Fruit fly (Drosophila melanogaster): Measurements from ENCODE around the gene CG6418.

Gene CG6418

DNA sequence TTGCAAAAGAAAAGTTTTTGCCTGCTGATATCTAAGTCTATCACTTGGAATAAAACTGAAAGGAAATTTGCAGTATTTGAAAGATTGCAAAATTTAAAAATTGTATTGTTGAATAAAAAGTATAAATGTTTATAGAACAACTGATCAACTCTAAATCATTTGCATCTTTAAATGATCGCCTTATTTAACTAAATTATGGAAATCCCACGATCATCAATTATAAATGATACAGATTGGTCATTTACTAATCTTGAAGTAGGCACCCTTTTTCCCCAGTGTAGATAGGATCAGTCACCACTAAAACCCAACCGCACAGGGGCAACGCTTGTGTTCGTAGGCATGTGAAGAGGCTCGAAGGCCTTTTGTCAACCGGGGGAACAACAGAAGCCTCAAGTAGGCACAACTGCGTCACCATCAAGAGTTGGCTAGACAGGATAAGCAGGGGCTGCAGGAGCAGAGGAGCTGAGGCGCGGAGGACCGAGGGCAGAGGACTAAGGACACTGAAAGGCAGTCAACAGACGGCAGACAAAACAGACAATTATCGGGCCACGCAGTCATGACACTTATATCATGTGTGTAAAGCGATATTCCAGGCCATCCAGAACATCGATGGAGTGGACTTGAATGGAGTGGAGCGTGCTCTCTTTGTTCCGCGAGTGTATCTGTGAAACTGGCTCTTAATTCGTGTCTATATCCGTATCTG, 30.9 kb downstream of the CG6418 start (continued):
- TF ChIP-seq CG11560 (tag; IDR thresholded peaks at IDR 0.05) (no peak), Fer3 (tag; optimal IDR thresholded peaks at IDR 0.05) (no peak), al (GFP tag; IDR thresholded peaks at IDR 0.05) (no peak), CG6765 (GFP tag; optimal IDR thresholded peaks at IDR 0.05) (no peak), MTF-1 (GFP tag; optimal IDR thresholded peaks at IDR 0.05; ENCODE audit: borderline replicate concordance) (no peak), CG5180 (GFP tag; optimal IDR thresholded peaks at IDR 0.05) (peak; percentile 16), CG2889 (GFP tag; IDR thresholded peaks at IDR 0.05) (no peak), Nf-YC (tag; optimal IDR thresholded peaks at IDR 0.05) (no peak), cas (GFP tag; IDR thresholded peaks at IDR 0.05) (no peak), CG17568 (GFP tag; optimal IDR thresholded peaks at IDR 0.05) (no peak), ind (GFP tag; optimal IDR thresholded peaks at IDR 0.05) (no peak), abd-A (tag; optimal IDR thresholded peaks at IDR 0.05) (no peak), nmo (GFP tag; optimal IDR thresholded peaks at IDR 0.05) (peak; percentile 20), CG1529 (GFP tag; optimal IDR thresholded peaks at IDR 0.05) (no peak), disco-r (GFP tag; optimal IDR thresholded peaks at IDR 0.05) (no peak), CG16813 (GFP tag; IDR thresholded peaks at IDR 0.05; ENCODE audit: partially characterized antibody) (no peak), CG11093 (GFP tag; IDR thresholded peaks at IDR 0.05) (no peak), gsb (GFP tag; IDR thresholded peaks at IDR 0.05) (no peak), CG1233 (GFP tag; optimal IDR thresholded peaks at IDR 0.05) (peak; percentile 39), ap (GFP tag; IDR thresholded peaks at IDR 0.05) (no peak), Antp (GFP tag; optimal IDR thresholded peaks at IDR 0.05) (no peak), zen2 (GFP tag; IDR thresholded peaks at IDR 0.05; ENCODE audit: partially characterized antibody) (no peak), CG1603 (tag; optimal IDR thresholded peaks at IDR 0.05) (peak; percentile 32), tll (GFP tag; optimal IDR thresholded peaks at IDR 0.05) (no peak), pb (GFP tag; optimal IDR thresholded peaks at IDR 0.05) (no peak), scrt (GFP tag; optimal IDR thresholded peaks at IDR 0.05) (no peak), Sin3A (optimal IDR thresholded peaks at IDR 0.05) (no peak), CG1792 (GFP tag; optimal IDR thresholded peaks at IDR 0.05) (no peak), CG10431 (GFP tag; optimal IDR thresholded peaks at IDR 0.05) (no peak), zen (tag; optimal IDR thresholded peaks at IDR 0.05) (peak; percentile 83), HHEX (GFP tag; optimal IDR thresholded peaks at IDR 0.05) (no peak), Poxn (GFP tag; IDR thresholded peaks at IDR 0.05) (no peak), CG7556 (GFP tag; optimal IDR thresholded peaks at IDR 0.05) (peak; percentile 54), mld (GFP tag; IDR thresholded peaks at IDR 0.05; ENCODE audit: partially characterized antibody) (no peak), usp (GFP tag; optimal IDR thresholded peaks at IDR 0.05) (no peak), CG32767 (GFP tag; IDR thresholded peaks at IDR 0.05) (no peak), CG32772 (GFP tag; IDR thresholded peaks at IDR 0.05) (no peak), Ravus (GFP tag; IDR thresholded peaks at IDR 0.05) (no peak), Neu2 (GFP tag; optimal IDR thresholded peaks at IDR 0.05; ENCODE audit: borderline replicate concordance) (peak; percentile 35), CG3281 (GFP tag; optimal IDR thresholded peaks at IDR 0.05) (no peak), Dad (GFP tag; optimal IDR thresholded peaks at IDR 0.05) (no peak), Nf-YB (GFP tag; optimal IDR thresholded peaks at IDR 0.05) (peak; percentile 13), Atf-2 (GFP tag; optimal IDR thresholded peaks at IDR 0.05) (no peak), ato (GFP tag; IDR thresholded peaks at IDR 0.05; ENCODE audit: partially characterized antibody) (no peak), CG12744 (GFP tag; optimal IDR thresholded peaks at IDR 0.05) (no peak), lilli (GFP tag; optimal IDR thresholded peaks at IDR 0.05) (peak; percentile 19), Doc3 (GFP tag; IDR thresholded peaks at IDR 0.05; ENCODE audit: partially characterized antibody) (no peak), CG32532 (GFP tag; IDR thresholded peaks at IDR 0.05) (no peak), sob (GFP tag; IDR thresholded peaks at IDR 0.05) (no peak), jigr1 (GFP tag; IDR thresholded peaks at IDR 0.05) (no peak)
